Worm (Caenorhabditis elegans): ENCODE results near the gene F26C11.4.
"Not testable (repeated sequence)": the region's sequence is repeated elsewhere in the genome, so short reads cannot be mapped to it uniquely, and the experiment has no call there.

DNA sequence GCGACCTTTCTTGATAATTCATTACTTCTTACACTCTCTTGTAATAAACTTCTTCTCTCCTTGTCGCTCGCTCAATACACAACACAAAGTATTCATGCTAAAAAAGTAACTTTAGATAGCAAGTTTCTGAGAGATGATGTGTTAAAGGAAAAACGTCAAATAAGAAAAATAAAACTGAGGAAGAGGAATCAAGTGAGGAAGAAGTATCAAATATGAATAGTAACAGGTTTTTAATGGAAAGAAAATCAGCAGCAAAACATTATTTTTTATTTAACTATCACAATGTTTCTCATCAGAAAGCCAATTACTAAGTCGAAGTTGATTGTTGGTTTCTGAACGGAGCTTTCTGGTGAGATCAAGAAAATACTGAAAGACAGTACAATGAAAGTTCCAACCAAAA lies 49.7 kb downstream of the F26C11.4 start, which contains the start of gene chil-1:
- not testable (repeated sequence) for TF ChIP-seq unc-130 (GFP tag; optimal IDR thresholded peaks at IDR 0.05); nhr-28 (tag; optimal IDR thresholded peaks at IDR 0.05); lin-39 (tag; optimal IDR thresholded peaks at IDR 0.05); zag-1 (tag; optimal IDR thresholded peaks at IDR 0.05); nhr-25 (tag; optimal IDR thresholded peaks at IDR 0.05; ENCODE audit: borderline replicate concordance, insufficient read depth); unc-62 (GFP tag; optimal IDR thresholded peaks at IDR 0.05 in 1 of 2); unc-62 (tag; optimal IDR thresholded peaks at IDR 0.05); dve-1 (tag; optimal IDR thresholded peaks at IDR 0.05; ENCODE audit: insufficient read depth); mdl-1 (tag; optimal IDR thresholded peaks at IDR 0.05); unc-39 (tag; optimal IDR thresholded peaks at IDR 0.05)
